Fruit fly (Drosophila melanogaster): ENCODE measurements around the gene CG15743.

Gene CG15743

dm6 chrX:13287854-13288376, 2.4 kb downstream of the CG15743 start, which contains the start of gene Remo (continued):
- no peak for TF ChIP-seq CG16863 (GFP tag; optimal IDR thresholded peaks at IDR 0.05)
- TF ChIP-seq schlank (tag; optimal IDR thresholded peaks at IDR 0.05) = no peak
- TF ChIP-seq dpn (GFP tag; optimal IDR thresholded peaks at IDR 0.05) = no peak
- TF ChIP-seq CG4617 (GFP tag; optimal IDR thresholded peaks at IDR 0.05; ENCODE audit: borderline replicate concordance) = peak; percentile 66
- no peak for TF ChIP-seq H2.0 (GFP tag; IDR thresholded peaks at IDR 0.05)
- no peak for TF ChIP-seq CG7987 (GFP tag; optimal IDR thresholded peaks at IDR 0.05)
- no peak for TF ChIP-seq CG10543 (GFP tag; optimal IDR thresholded peaks at IDR 0.05)
- no peak for TF ChIP-seq ftz-f1 (GFP tag; optimal IDR thresholded peaks at IDR 0.05)
- no peak for TF ChIP-seq cg (GFP tag; optimal IDR thresholded peaks at IDR 0.05)
- TF ChIP-seq CG3065 (GFP tag; optimal IDR thresholded peaks at IDR 0.05) = no peak
- TF ChIP-seq corto (GFP tag; optimal IDR thresholded peaks at IDR 0.05) = no peak
- no peak for TF ChIP-seq Ptx1 (GFP tag; IDR thresholded peaks at IDR 0.05)
- TF ChIP-seq CG3281 (GFP tag; optimal IDR thresholded peaks at IDR 0.05) = no peak
- TF ChIP-seq toy (GFP tag; IDR thresholded peaks at IDR 0.05) = no peak
- no peak for TF ChIP-seq peb (GFP tag; IDR thresholded peaks at IDR 0.05)
- TF ChIP-seq Ssrp (tag; optimal IDR thresholded peaks at IDR 0.05) = no peak
- peak; percentile 92 for TF ChIP-seq MESR4 (GFP tag; optimal IDR thresholded peaks at IDR 0.05)
- no peak for TF ChIP-seq CG10209 (GFP tag; optimal IDR thresholded peaks at IDR 0.05)
- TF ChIP-seq BEAF-32 (GFP tag; optimal IDR thresholded peaks at IDR 0.05) = peak; percentile 89
- no peak for TF ChIP-seq p53 (GFP tag; optimal IDR thresholded peaks at IDR 0.05)
- TF ChIP-seq CG8924 (tag; optimal IDR thresholded peaks at IDR 0.05) = peak; percentile 46
- peak; percentile 40 for TF ChIP-seq row (GFP tag; IDR thresholded peaks at IDR 0.05)
- TF ChIP-seq Sox102F (GFP tag; optimal IDR thresholded peaks at IDR 0.05) = no peak
- no peak for TF ChIP-seq gt (GFP tag; IDR thresholded peaks at IDR 0.05)
- no peak for TF ChIP-seq CG17612 (GFP tag; IDR thresholded peaks at IDR 0.05)
- TF ChIP-seq NFAT (GFP tag; IDR thresholded peaks at IDR 0.05) = no peak
- 0 out of 2 replicates have a peak, but pooled peaks have one; percentile 13 for TF ChIP-seq ato (GFP tag; IDR thresholded peaks at IDR 0.05; ENCODE audit: partially characterized antibody)
- TF ChIP-seq CG13424 (tag; optimal IDR thresholded peaks at IDR 0.05) = no peak
- TF ChIP-seq CG15479 (GFP tag; optimal IDR thresholded peaks at IDR 0.05) = peak; percentile 62
- no peak for TF ChIP-seq eyg (GFP tag; optimal IDR thresholded peaks at IDR 0.05)
- peak; percentile 81 for TF ChIP-seq CG2116 (GFP tag; optimal IDR thresholded peaks at IDR 0.05)
- no peak for TF ChIP-seq CG14014 (GFP tag; IDR thresholded peaks at IDR 0.05)
- TF ChIP-seq Drgx (GFP tag; IDR thresholded peaks at IDR 0.05) = no peak
- no peak for TF ChIP-seq Doc2 (GFP tag; IDR thresholded peaks at IDR 0.05)
- no peak for TF ChIP-seq CG3838 (GFP tag; optimal IDR thresholded peaks at IDR 0.05)
- no peak for TF ChIP-seq hth (optimal IDR thresholded peaks at IDR 0.05)
- TF ChIP-seq sob (GFP tag; IDR thresholded peaks at IDR 0.05) = no peak
- no peak for TF ChIP-seq Gug (GFP tag; IDR thresholded peaks at IDR 0.05)
- TF ChIP-seq Taf1 (GFP tag; IDR thresholded peaks at IDR 0.05) = no peak
- TF ChIP-seq hkb (optimal IDR thresholded peaks at IDR 0.05) = no peak
- TF ChIP-seq hkb (GFP tag; IDR thresholded peaks at IDR 0.05) = no peak
- TF ChIP-seq zen (tag; optimal IDR thresholded peaks at IDR 0.05) = no peak
- TF ChIP-seq CG4854 (GFP tag; optimal IDR thresholded peaks at IDR 0.05) = no peak
- no peak for TF ChIP-seq fu2 (GFP tag; optimal IDR thresholded peaks at IDR 0.05)
- no peak for TF ChIP-seq pnt (GFP tag; optimal IDR thresholded peaks at IDR 0.05)
- TF ChIP-seq CG2889 (GFP tag; IDR thresholded peaks at IDR 0.05) = no peak
- no peak for TF ChIP-seq danr (GFP tag; IDR thresholded peaks at IDR 0.05)
- no peak for TF ChIP-seq ap (GFP tag; IDR thresholded peaks at IDR 0.05)
- no peak for TF ChIP-seq CG12942 (GFP tag; optimal IDR thresholded peaks at IDR 0.05)
- peak; percentile 60 for TF ChIP-seq YL-1 (GFP tag; optimal IDR thresholded peaks at IDR 0.05)
- TF ChIP-seq en (GFP tag; optimal IDR thresholded peaks at IDR 0.05) = no peak
- no peak for TF ChIP-seq CG6813 (GFP tag; optimal IDR thresholded peaks at IDR 0.05)
- no peak for TF ChIP-seq CG10366 (GFP tag; IDR thresholded peaks at IDR 0.05)

All from whole organism, embryonic.